Worm (Caenorhabditis elegans) whole organism, L3 larva: Measurements from ENCODE around the gene chs-2.

ENCODE experiments used
- ceh-9 ChIP-seq: sonication (generic microtip); optimal IDR thresholded peaks from 2 replicates; lab custom pipeline; 2018; ENCODE audit warnings: missing biosample characterization, missing genetic modification characterization
- elt-3 ChIP-seq, 3 experiments: fragments of 150-350 bp in 1 of 3; sonication (generic microtip) in 2 of 3; optimal IDR thresholded peaks; 2 replicates in 2 of 3; 4 replicates in 1 of 3; lab custom pipeline; 2014 to 2017; ENCODE audit warnings: missing biosample characterization in 3 of 3, missing genetic modification characterization in 3 of 3
- lin-15B ChIP-seq: fragments of 150-350 bp; optimal IDR thresholded peaks from 2 replicates; lab custom pipeline; 2014; ENCODE audit warnings: missing biosample characterization, missing genetic modification characterization
- lsy-12 ChIP-seq: sonication (generic microtip); optimal IDR thresholded peaks from 2 replicates; lab custom pipeline; 2016; ENCODE audit warnings: mild to moderate bottlenecking, missing genetic modification characterization, missing compliant biosample characterization
- nhr-12 ChIP-seq: fragments of 150-350 bp; optimal IDR thresholded peaks from 2 replicates; lab custom pipeline; 2014; ENCODE audit warnings: missing biosample characterization, missing genetic modification characterization
- nhr-28 ChIP-seq: fragments of 150-350 bp; optimal IDR thresholded peaks from 2 replicates; lab custom pipeline; 2014; ENCODE audit warnings: missing biosample characterization, missing genetic modification characterization
- nhr-77 ChIP-seq: fragments of 150-350 bp; optimal IDR thresholded peaks from 2 replicates; lab custom pipeline; 2014; ENCODE audit warnings: missing biosample characterization, missing genetic modification characterization
- pha-4 ChIP-seq: fragments of 150-350 bp; optimal IDR thresholded peaks from 2 replicates; lab custom pipeline; 2014; ENCODE audit warnings: missing biosample characterization, missing genetic modification reagents, missing genetic modification characterization
- pqm-1 ChIP-seq: fragments of 150-350 bp; optimal IDR thresholded peaks from 2 replicates; lab custom pipeline; 2017; ENCODE audit warnings: missing biosample characterization, missing genetic modification characterization, inconsistent platforms
- unc-39 ChIP-seq: sonication (generic microtip); optimal IDR thresholded peaks from 4 replicates; lab custom pipeline; 2017; ENCODE audit warnings: missing biosample characterization, missing genetic modification characterization
- unc-62 ChIP-seq: fragments of 150-350 bp; sonication (generic microtip); optimal IDR thresholded peaks from 4 replicates; lab custom pipeline; 2014; ENCODE audit warnings: missing biosample characterization, missing genetic modification reagents, missing genetic modification characterization

DNA sequence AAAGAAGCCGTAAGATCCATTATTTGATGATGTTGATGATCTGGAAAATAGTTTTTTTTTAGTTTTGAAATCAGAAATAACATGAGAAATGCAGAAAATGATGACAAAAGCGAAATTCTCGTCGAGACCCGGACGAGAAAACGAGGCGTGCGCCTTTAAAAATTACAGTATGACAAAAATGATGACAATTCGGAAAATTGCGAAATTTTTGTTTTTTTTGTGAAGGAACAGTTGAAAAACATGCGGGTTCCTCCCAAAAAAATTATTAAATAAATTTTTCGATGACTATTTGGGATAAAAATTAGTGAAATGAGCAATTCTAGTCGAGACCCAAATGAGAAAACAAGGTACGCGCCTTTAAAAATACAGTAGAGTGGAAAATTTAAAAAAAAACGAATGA is 23.8 kb downstream of the chs-2 start, which contains the start of gene ubxn-3:
- TF ChIP-seq unc-62 (GFP tag; lab: Kevin White, UChicago) (no peak), nhr-77 (tag; lab: Kevin White, UChicago) (no peak), pqm-1 (tag; lab: Kevin White, UChicago) (no peak), lsy-12 (tag; lab: Kevin White, UChicago) (no peak), pha-4 (tag; lab: Kevin White, UChicago) (no peak), elt-3 (tag; optimal IDR thresholded peaks at IDR 0.05; lab: Kevin White, UChicago) (no peak), lin-15B (tag; lab: Kevin White, UChicago) (no peak), nhr-28 (no peak), ceh-9 (tag; lab: Kevin White, UChicago) (no peak), nhr-12 (tag; lab: Kevin White, UChicago) (no peak), unc-39 (tag; lab: Kevin White, UChicago) (no peak)
